Worm (Caenorhabditis elegans) whole organism, mixed stage, embryonic: ENCODE data around the gene dbl-1.

ENCODE experiments used
- bed-3 ChIP-seq: fragments of 200-800 bp; sonication (Bioruptor generic); optimal IDR thresholded peaks from 3 replicates; lab custom pipeline; 2018; ENCODE audit warnings: mild to moderate bottlenecking, missing genetic modification characterization, moderate library complexity, missing compliant biosample characterization
- elt-1 ChIP-seq: sonication (generic microtip); optimal IDR thresholded peaks from 2 replicates; lab custom pipeline; 2017; ENCODE audit warnings: missing genetic modification characterization, mild to moderate bottlenecking, missing compliant biosample characterization, antibody characterized with exemption, moderate library complexity, borderline replicate concordance; ENCODE audit not compliant: insufficient read depth
- lsy-2 ChIP-seq: fragments of 150-350 bp; optimal IDR thresholded peaks from 2 replicates; lab custom pipeline; 2014; ENCODE audit warnings: missing biosample characterization, missing genetic modification characterization
- mab-5 ChIP-seq: fragments of 150-350 bp; optimal IDR thresholded peaks from 2 replicates; lab custom pipeline; 2014; ENCODE audit warnings: missing biosample characterization, missing genetic modification characterization
- nhr-12 ChIP-seq: fragments of 150-350 bp; optimal IDR thresholded peaks from 2 replicates; lab custom pipeline; 2014; ENCODE audit warnings: missing biosample characterization, missing genetic modification characterization
- snpc-4 ChIP-seq: fragments of 150-350 bp; optimal IDR thresholded peaks from 2 replicates; lab custom pipeline; 2014; ENCODE audit warnings: missing biosample characterization, missing genetic modification characterization

DNA sequence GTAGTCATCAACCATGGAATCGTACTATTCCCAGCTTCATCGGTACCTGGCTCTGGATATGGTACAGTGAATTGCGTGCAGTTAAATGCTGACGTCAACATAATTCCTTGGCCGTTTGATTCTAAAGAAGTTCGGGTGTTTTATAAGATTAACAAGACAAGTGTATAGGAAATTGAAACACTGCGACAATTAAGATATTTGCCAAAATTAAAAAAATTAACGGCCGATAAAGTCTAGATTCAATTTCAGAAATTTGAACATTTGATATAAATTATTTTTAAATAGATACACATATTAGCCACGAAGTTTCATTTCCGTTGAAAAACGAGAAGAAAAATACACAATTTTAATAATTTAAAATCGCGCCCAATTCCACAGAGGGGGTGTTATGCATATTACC, 48.4 kb downstream of the dbl-1 start, which contains the start of gene dmsr-12:
- TF ChIP-seq snpc-4 (tag; lab: Kevin White, UChicago) (no peak), nhr-12 (no peak), lsy-2 (tag; lab: Kevin White, UChicago) (no peak), bed-3 (GFP tag; lab: Kevin White, UChicago) (no peak), mab-5 (no peak), elt-1 (no peak)
